Worm (Caenorhabditis elegans): ENCODE data around the gene cut-3.

- TF ChIP-seq pag-3 (tag; optimal IDR thresholded peaks at IDR 0.05; ENCODE audit: borderline replicate concordance) (no peak), elt-4 (tag; optimal IDR thresholded peaks at IDR 0.05) (no peak), unc-42 (tag; optimal IDR thresholded peaks at IDR 0.05) (no peak), ceh-19 (GFP tag; optimal IDR thresholded peaks at IDR 0.05) (no peak), pha-4 (tag; optimal IDR thresholded peaks at IDR 0.05) (no peak), unc-86 (tag; optimal IDR thresholded peaks at IDR 0.05) (no peak), ceh-18 (tag; optimal IDR thresholded peaks at IDR 0.05) (no peak), odd-2 (tag; optimal IDR thresholded peaks at IDR 0.05) (no peak), ztf-16 (tag; optimal IDR thresholded peaks at IDR 0.05) (no peak)
These were observed 46.6 kb downstream of the cut-3 start for ce11 chrII:8399997-8400396.

Data from whole organism, late embryonic.